Worm (Caenorhabditis elegans): Measurements from ENCODE around the gene K03B4.9.

The K03B4.9 gene

ce11 chrV:4628517-4628930, 43.9 kb downstream of the K03B4.9 start, which contains the start of gene pmt-2 (continued):
- TF ChIP-seq nhr-48 (tag; optimal IDR thresholded peaks at IDR 0.05), result peak; percentile 44
- no peak for TF ChIP-seq nhr-42 (GFP tag; IDR thresholded peaks at IDR 0.05)
- peak; percentile 87 for TF ChIP-seq mxl-3 (GFP tag; optimal IDR thresholded peaks at IDR 0.05)
- TF ChIP-seq gei-8 (GFP tag; optimal IDR thresholded peaks at IDR 0.05), result no peak
- TF ChIP-seq daf-8 (GFP tag; IDR thresholded peaks at IDR 0.05), result no peak
- no peak for TF ChIP-seq unc-39 (tag; optimal IDR thresholded peaks at IDR 0.05)
- no peak for TF ChIP-seq daf-16 (GFP tag; optimal IDR thresholded peaks at IDR 0.05)
- peak; percentile 16 for TF ChIP-seq daf-16 (tag; optimal IDR thresholded peaks at IDR 0.05)
- no peak for TF ChIP-seq hmg-1.1 (GFP tag; IDR thresholded peaks at IDR 0.05)
- TF ChIP-seq mes-2 (tag; optimal IDR thresholded peaks at IDR 0.05; ENCODE audit: poor library complexity, severe bottlenecking), result peak; percentile 15
- no peak for TF ChIP-seq snpc-4 (tag; optimal IDR thresholded peaks at IDR 0.05)
- no peak for TF ChIP-seq fkh-10 (GFP tag; optimal IDR thresholded peaks at IDR 0.05)
- TF ChIP-seq ceh-20 (GFP tag; IDR thresholded peaks at IDR 0.05), result no peak

- TF ChIP-seq fkh-10 (GFP tag; optimal IDR thresholded peaks at IDR 0.05) (peak; percentile 56), mxl-3 (GFP tag; optimal IDR thresholded peaks at IDR 0.05) (no peak), madf-5 (GFP tag; IDR thresholded peaks at IDR 0.05) (no peak), nhr-41 (GFP tag; IDR thresholded peaks at IDR 0.05) (no peak), ceh-82 (tag; optimal IDR thresholded peaks at IDR 0.05) (no peak), php-3 (GFP tag; IDR thresholded peaks at IDR 0.05) (no peak), egl-43 (GFP tag; IDR thresholded peaks at IDR 0.05) (no peak)
These were observed 46.0 kb downstream of the K03B4.9 start for ce11 chrV:4626344-4626743.

ce11 chrV:4624717-4625116, 47.7 kb downstream of the K03B4.9 start:
- TF ChIP-seq skn-1 (tag; optimal IDR thresholded peaks at IDR 0.05), result no peak
- no peak for TF ChIP-seq ceh-82 (tag; optimal IDR thresholded peaks at IDR 0.05)
- TF ChIP-seq arid-1 (GFP tag; conservative IDR thresholded peaks at IDR 0.05), result no peak
- no peak for TF ChIP-seq snpc-4 (tag; optimal IDR thresholded peaks at IDR 0.05)
- TF ChIP-seq T26A8.4 (GFP tag; IDR thresholded peaks at IDR 0.05), result no peak
- TF ChIP-seq lin-39 (tag; optimal IDR thresholded peaks at IDR 0.05), result no peak
- TF ChIP-seq daf-19 (GFP tag; conservative IDR thresholded peaks at IDR 0.05), result no peak
- TF ChIP-seq zfp-3 (GFP tag; conservative IDR thresholded peaks at IDR 0.05), result no peak
- no peak for TF ChIP-seq lim-7 (GFP tag; IDR thresholded peaks at IDR 0.05)
- TF ChIP-seq spr-1 (tag; optimal IDR thresholded peaks at IDR 0.05), result no peak
- TF ChIP-seq ztf-11 (tag; optimal IDR thresholded peaks at IDR 0.05), result no peak

ce11 chrV:4623535-4623934, 48.9 kb downstream of the K03B4.9 start:
- TF ChIP-seq nhr-25 (tag; optimal IDR thresholded peaks at IDR 0.05; ENCODE audit: borderline replicate concordance, insufficient read depth) (no peak), zfp-2 (tag; optimal IDR thresholded peaks at IDR 0.05) (no peak)
